Worm (Caenorhabditis elegans): Measurements from ENCODE around the gene ver-1.
A peak's percentile ranks its signal among the peaks of the same experiment; 100 is the strongest.

Gene ver-1

DNA sequence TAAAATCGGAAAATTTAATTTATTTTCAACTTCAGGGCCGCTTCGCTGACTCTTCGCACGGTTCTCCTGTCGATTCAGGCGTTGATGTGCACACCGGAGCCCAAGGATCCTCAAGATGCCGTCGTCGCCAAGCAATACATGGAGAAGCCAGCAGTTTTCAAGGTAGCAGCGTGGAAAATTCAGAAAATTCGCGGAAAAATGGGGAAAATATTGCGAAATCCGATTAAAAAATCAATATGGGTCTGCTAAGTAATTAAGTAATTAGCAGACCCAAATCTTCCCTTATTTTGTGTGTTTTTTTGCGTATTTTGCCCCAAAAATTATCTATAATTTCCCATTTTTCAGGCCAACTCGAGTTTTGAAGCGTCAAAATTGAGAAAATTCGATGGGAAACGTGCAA, 32.7 kb downstream of the ver-1 start:
- TF ChIP-seq zag-1 (tag; optimal IDR thresholded peaks at IDR 0.05) (no peak), nhr-12 (tag; optimal IDR thresholded peaks at IDR 0.05) (no peak), daf-12 (tag; optimal IDR thresholded peaks at IDR 0.05) (no peak), nhr-28 (tag; optimal IDR thresholded peaks at IDR 0.05) (no peak), nhr-25 (tag; optimal IDR thresholded peaks at IDR 0.05) (no peak), pha-4 (tag; optimal IDR thresholded peaks at IDR 0.05) (no peak), fkh-2 (tag; optimal IDR thresholded peaks at IDR 0.05) (no peak), ztf-11 (tag; optimal IDR thresholded peaks at IDR 0.05) (no peak), nhr-76 (tag; optimal IDR thresholded peaks at IDR 0.05) (no peak), ceh-82 (tag; optimal IDR thresholded peaks at IDR 0.05) (no peak), ama-1 (optimal IDR thresholded peaks at IDR 0.05) (no peak), aly-2 (tag; optimal IDR thresholded peaks at IDR 0.05) (no peak), nhr-237 (tag; optimal IDR thresholded peaks at IDR 0.05) (no peak), ceh-28 (tag; optimal IDR thresholded peaks at IDR 0.05) (no peak), mdl-1 (tag; optimal IDR thresholded peaks at IDR 0.05) (no peak), unc-39 (tag; optimal IDR thresholded peaks at IDR 0.05) (no peak), unc-62 (GFP tag; optimal IDR thresholded peaks at IDR 0.05) (no peak), ztf-4 (tag; optimal IDR thresholded peaks at IDR 0.05) (no peak), nhr-11 (tag; optimal IDR thresholded peaks at IDR 0.05) (no peak)

- TF ChIP-seq elt-2 (tag; optimal IDR thresholded peaks at IDR 0.05) (peak; percentile 6), nhr-25 (tag; optimal IDR thresholded peaks at IDR 0.05) (no peak), lsy-12 (tag; optimal IDR thresholded peaks at IDR 0.05) (no peak), egl-27 (tag; optimal IDR thresholded peaks at IDR 0.05) (no peak), fos-1 (tag; optimal IDR thresholded peaks at IDR 0.05) (no peak), elt-1 (tag; optimal IDR thresholded peaks at IDR 0.05) (no peak), eor-1 (tag; optimal IDR thresholded peaks at IDR 0.05) (no peak)
Observed at ce11 chrIII:190686-191085, 34.1 kb downstream of the ver-1 start, which contains the start of gene cox-17. Gene cox-17 (plus strand): TSS chrIII:190986.

- TF ChIP-seq egl-5 (tag; optimal IDR thresholded peaks at IDR 0.05) (no peak), ceh-82 (tag; optimal IDR thresholded peaks at IDR 0.05) (no peak), pha-4 (tag; optimal IDR thresholded peaks at IDR 0.05) (no peak), skn-1 (tag; optimal IDR thresholded peaks at IDR 0.05) (no peak), fkh-2 (tag; optimal IDR thresholded peaks at IDR 0.05) (no peak), nhr-25 (tag; optimal IDR thresholded peaks at IDR 0.05) (no peak), daf-12 (tag; optimal IDR thresholded peaks at IDR 0.05) (no peak), fos-1 (tag; optimal IDR thresholded peaks at IDR 0.05) (no peak), nhr-23 (tag; optimal IDR thresholded peaks at IDR 0.05) (no peak), ceh-9 (tag; optimal IDR thresholded peaks at IDR 0.05) (no peak), R02D3.7 (tag; optimal IDR thresholded peaks at IDR 0.05) (no peak), ceh-16 (tag; optimal IDR thresholded peaks at IDR 0.05) (no peak), mdl-1 (tag; optimal IDR thresholded peaks at IDR 0.05) (no peak), lsy-12 (tag; optimal IDR thresholded peaks at IDR 0.05) (no peak), nfya-1 (tag; optimal IDR thresholded peaks at IDR 0.05; ENCODE audit: insufficient read depth) (no peak), ZK546.5 (tag; optimal IDR thresholded peaks at IDR 0.05) (no peak), nhr-237 (tag; optimal IDR thresholded peaks at IDR 0.05) (no peak)
Observed at ce11 chrIII:191803-192202, 35.2 kb downstream of the ver-1 start, which contains the start of gene sec-20. Gene sec-20 (plus strand): TSS chrIII:192103.

ce11 chrIII:194160-194559, 37.5 kb downstream of the ver-1 start, which contains the start of gene F40G9.17:
Gene F40G9.17 (plus strand): TSS chrIII:194460.
- no peak for TF ChIP-seq hmg-11 (tag; optimal IDR thresholded peaks at IDR 0.05)
- no peak for TF ChIP-seq elt-1 (tag; optimal IDR thresholded peaks at IDR 0.05)
- TF ChIP-seq unc-39 (tag; optimal IDR thresholded peaks at IDR 0.05): no peak
- TF ChIP-seq ceh-28 (tag; optimal IDR thresholded peaks at IDR 0.05): no peak

DNA sequence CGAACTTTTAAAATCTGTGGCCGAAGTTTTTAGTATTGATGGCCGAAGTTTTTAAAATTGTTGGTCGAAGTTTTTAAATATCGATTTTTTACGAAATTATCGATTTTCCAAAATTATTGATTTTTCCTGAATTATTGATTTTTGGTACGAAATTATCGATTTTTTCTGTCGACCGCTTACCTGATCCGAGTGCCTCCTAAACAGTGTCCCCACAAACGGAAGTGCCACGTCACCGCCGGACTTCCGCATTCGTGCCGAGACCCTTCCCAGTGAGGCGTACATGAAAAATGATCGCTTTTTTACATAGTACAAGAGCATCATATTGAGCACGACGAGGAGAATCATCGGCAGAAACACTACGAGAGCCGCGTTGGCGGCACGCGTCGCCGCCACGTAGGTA, 47.3 kb downstream of the ver-1 start:
- no peak for TF ChIP-seq elt-3 (tag; optimal IDR thresholded peaks at IDR 0.05)
- peak; percentile 96 for TF ChIP-seq ceh-28 (tag; optimal IDR thresholded peaks at IDR 0.05)
